Worm (Caenorhabditis elegans): Measurements from ENCODE around the gene C08F1.8.
"Not testable (repeated sequence)": the region's sequence is repeated elsewhere in the genome, so short reads cannot be mapped to it uniquely, and the experiment has no call there.

Gene C08F1.8

ce11 chrII:1808217-1808616 is at the start of gene C08F1.8:
TSS of gene C08F1.8 (minus strand) at chrII:1808317.
- TF ChIP-seq nhr-76 (tag; optimal IDR thresholded peaks at IDR 0.05) (no peak), tbx-8 (GFP tag; optimal IDR thresholded peaks at IDR 0.05) (no peak), ceh-43 (GFP tag; optimal IDR thresholded peaks at IDR 0.05) (no peak), elt-3 (tag; optimal IDR thresholded peaks at IDR 0.05) (no peak), unc-62 (GFP tag; optimal IDR thresholded peaks at IDR 0.05) (no peak)

- TF ChIP-seq ces-1 (GFP tag; optimal IDR thresholded peaks at IDR 0.05); drap-1 (GFP tag; optimal IDR thresholded peaks at IDR 0.05); lin-13 (tag; optimal IDR thresholded peaks at IDR 0.05): not testable (repeated sequence)
Observed at ce11 chrII:1854094-1854493, 46.0 kb upstream of the C08F1.8 start, which contains the start of gene fbxb-95. TSS of gene fbxb-95 (plus strand) at chrII:1854394.

- TF ChIP-seq nhr-28 (tag; optimal IDR thresholded peaks at IDR 0.05) = no peak
- no peak for TF ChIP-seq flh-1 (GFP tag; optimal IDR thresholded peaks at IDR 0.05)
- no peak for TF ChIP-seq tbx-8 (GFP tag; optimal IDR thresholded peaks at IDR 0.05)
- no peak for TF ChIP-seq nhr-12 (tag; optimal IDR thresholded peaks at IDR 0.05)
- TF ChIP-seq mep-1 (tag; optimal IDR thresholded peaks at IDR 0.05) = no peak
- TF ChIP-seq nhr-2 (tag; optimal IDR thresholded peaks at IDR 0.05) = no peak
- no peak for TF ChIP-seq ham-2 (GFP tag; optimal IDR thresholded peaks at IDR 0.05)
- TF ChIP-seq cnd-1 (tag; optimal IDR thresholded peaks at IDR 0.05) = no peak
- TF ChIP-seq ces-1 (GFP tag; optimal IDR thresholded peaks at IDR 0.05) = no peak
- no peak for TF ChIP-seq snpc-4 (tag; optimal IDR thresholded peaks at IDR 0.05)
- TF ChIP-seq nhr-237 (tag; optimal IDR thresholded peaks at IDR 0.05) = no peak
- no peak for TF ChIP-seq ceh-43 (GFP tag; optimal IDR thresholded peaks at IDR 0.05)
- no peak for TF ChIP-seq mls-2 (tag; optimal IDR thresholded peaks at IDR 0.05)
- TF ChIP-seq M03D4.4 (tag; optimal IDR thresholded peaks at IDR 0.05) = no peak
- TF ChIP-seq unc-62 (GFP tag; optimal IDR thresholded peaks at IDR 0.05) = no peak
- no peak for TF ChIP-seq elt-3 (tag; optimal IDR thresholded peaks at IDR 0.05)
- no peak for TF ChIP-seq elt-1 (tag; optimal IDR thresholded peaks at IDR 0.05; ENCODE audit: borderline replicate concordance, insufficient read depth)
- no peak for TF ChIP-seq drap-1 (GFP tag; optimal IDR thresholded peaks at IDR 0.05)
- no peak for TF ChIP-seq ceh-39 (tag; optimal IDR thresholded peaks at IDR 0.05)
- no peak for TF ChIP-seq zip-8 (tag; optimal IDR thresholded peaks at IDR 0.05)
Observed at ce11 chrII:1852503-1852902, 44.4 kb upstream of the C08F1.8 start, which contains the start of gene C52E2.2. TSS of gene C52E2.2 (plus strand) at chrII:1852803.

- TF ChIP-seq unc-39 (tag; optimal IDR thresholded peaks at IDR 0.05) (no peak), lin-32 (GFP tag; optimal IDR thresholded peaks at IDR 0.05) (no peak), nhr-28 (tag; optimal IDR thresholded peaks at IDR 0.05) (no peak), unc-120 (tag; optimal IDR thresholded peaks at IDR 0.05; ENCODE audit: poor library complexity, severe bottlenecking) (no peak), mep-1 (tag; optimal IDR thresholded peaks at IDR 0.05) (no peak), pha-4 (tag; optimal IDR thresholded peaks at IDR 0.05) (no peak), hlh-1 (tag; optimal IDR thresholded peaks at IDR 0.05) (no peak), sptf-1 (tag; optimal IDR thresholded peaks at IDR 0.05) (no peak), mls-2 (tag; optimal IDR thresholded peaks at IDR 0.05) (no peak)
Observed at ce11 chrII:1851716-1852115, 43.6 kb upstream of the C08F1.8 start.

- TF ChIP-seq elt-3 (tag; optimal IDR thresholded peaks at IDR 0.05) (peak; percentile 85), unc-120 (tag; optimal IDR thresholded peaks at IDR 0.05; ENCODE audit: poor library complexity, severe bottlenecking) (no peak), elt-1 (tag; optimal IDR thresholded peaks at IDR 0.05; ENCODE audit: borderline replicate concordance, insufficient read depth) (peak; percentile 62), nhr-237 (tag; optimal IDR thresholded peaks at IDR 0.05) (no peak)
Observed at ce11 chrII:1850840-1851294, 42.8 kb upstream of the C08F1.8 start, which contains the start of gene C52E2.3. TSS of gene C52E2.3 (plus strand) at chrII:1851244.

ce11 chrII:1850299-1850698 is 42.2 kb upstream of the C08F1.8 start, which contains the start of gene fbxb-96:
TSS of gene fbxb-96 (minus strand) at chrII:1850399.
- no peak for TF ChIP-seq sptf-1 (tag; optimal IDR thresholded peaks at IDR 0.05)
- TF ChIP-seq ceh-39 (tag; optimal IDR thresholded peaks at IDR 0.05) = no peak
- no peak for TF ChIP-seq drap-1 (GFP tag; optimal IDR thresholded peaks at IDR 0.05)
- no peak for TF ChIP-seq mab-5 (tag; optimal IDR thresholded peaks at IDR 0.05)
- no peak for TF ChIP-seq lin-13 (tag; optimal IDR thresholded peaks at IDR 0.05)
- TF ChIP-seq M03D4.4 (tag; optimal IDR thresholded peaks at IDR 0.05) = no peak
- TF ChIP-seq blmp-1 (tag; optimal IDR thresholded peaks at IDR 0.05) = no peak
- TF ChIP-seq nhr-12 (tag; optimal IDR thresholded peaks at IDR 0.05) = no peak
- TF ChIP-seq tbx-8 (GFP tag; optimal IDR thresholded peaks at IDR 0.05) = no peak
- TF ChIP-seq zip-8 (tag; optimal IDR thresholded peaks at IDR 0.05) = no peak
- TF ChIP-seq sem-2 (GFP tag; optimal IDR thresholded peaks at IDR 0.05) = no peak
- TF ChIP-seq mls-2 (tag; optimal IDR thresholded peaks at IDR 0.05) = no peak
- no peak for TF ChIP-seq nhr-2 (tag; optimal IDR thresholded peaks at IDR 0.05)
- TF ChIP-seq cnd-1 (tag; optimal IDR thresholded peaks at IDR 0.05) = no peak
- TF ChIP-seq mep-1 (tag; optimal IDR thresholded peaks at IDR 0.05) = no peak
- TF ChIP-seq nhr-76 (tag; optimal IDR thresholded peaks at IDR 0.05) = no peak

Measured in whole organism, mixed stage, embryonic.